Worm (Caenorhabditis elegans): ENCODE measurements around the gene F31F4.17.

DNA sequence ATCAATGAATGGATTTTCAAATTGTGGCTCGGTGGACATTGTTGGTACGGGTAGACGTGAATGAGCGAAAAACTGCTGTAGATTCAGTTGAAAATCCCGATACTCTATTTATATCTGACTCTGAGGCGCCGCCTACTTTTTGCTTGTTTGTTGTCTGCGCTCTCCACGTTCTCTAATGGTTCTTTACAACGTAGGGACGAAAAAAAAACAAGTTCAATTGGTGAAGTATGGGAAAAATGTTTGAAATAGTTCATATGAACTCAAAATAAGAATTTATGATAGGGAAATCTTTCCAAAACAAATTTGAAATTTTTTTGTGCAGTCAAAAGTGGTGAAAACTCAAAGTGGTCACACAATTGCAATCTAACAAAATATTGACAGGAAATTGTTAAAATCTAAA lies 25.3 kb downstream of the F31F4.17 start, which contains the start of gene F48G7.10:
- no peak for TF ChIP-seq unc-39 (tag; optimal IDR thresholded peaks at IDR 0.05)
- TF ChIP-seq unc-62 (GFP tag; optimal IDR thresholded peaks at IDR 0.05) = no peak
- TF ChIP-seq nhr-28 (tag; optimal IDR thresholded peaks at IDR 0.05) = no peak
- no peak for TF ChIP-seq nhr-12 (tag; optimal IDR thresholded peaks at IDR 0.05)
- no peak for TF ChIP-seq ces-1 (GFP tag; optimal IDR thresholded peaks at IDR 0.05)
- no peak for TF ChIP-seq ztf-11 (tag; optimal IDR thresholded peaks at IDR 0.05)
- TF ChIP-seq lsy-2 (tag; optimal IDR thresholded peaks at IDR 0.05) = no peak
- TF ChIP-seq sptf-1 (tag; optimal IDR thresholded peaks at IDR 0.05) = no peak
- TF ChIP-seq snpc-4 (tag; optimal IDR thresholded peaks at IDR 0.05) = no peak
- no peak for TF ChIP-seq nhr-76 (tag; optimal IDR thresholded peaks at IDR 0.05)
- no peak for TF ChIP-seq tbx-8 (GFP tag; optimal IDR thresholded peaks at IDR 0.05)
